Worm (Caenorhabditis elegans) whole organism, midembryonic: ENCODE measurements around the gene F56A11.5.

Experiments used
- T22C8.4 ChIP-seq: fragments of 200-800 bp; sonication (Bioruptor generic); IDR thresholded peaks from 2 replicates; pipeline ENCODE4 v1.3.6; 2022; ENCODE audit warnings: missing genetic modification characterization, missing compliant biosample characterization
- cog-1 ChIP-seq: sonication (generic microtip); optimal IDR thresholded peaks from 2 replicates; lab custom pipeline; 2016; ENCODE audit warnings: missing genetic modification characterization, missing compliant biosample characterization
- flt-1 ChIP-seq: fragments of 200-800 bp; sonication (Bioruptor generic); IDR thresholded peaks from 2 replicates; pipeline ENCODE4 v1.3.6; 2022; ENCODE audit warnings: missing genetic modification characterization, missing compliant biosample characterization
- klf-2 ChIP-seq: fragments of 200-800 bp; sonication (Bioruptor generic); conservative IDR thresholded peaks from 2 replicates; pipeline ENCODE4 v1.3.6; 2022; ENCODE audit warnings: missing genetic modification reagents, missing genetic modification characterization, missing compliant biosample characterization
- med-1 ChIP-seq: sonication (generic microtip); optimal IDR thresholded peaks from 2 replicates; lab custom pipeline; 2017; ENCODE audit warnings: missing genetic modification characterization, mild to moderate bottlenecking, missing compliant biosample characterization, antibody characterized with exemption, missing genetic modification reagents; ENCODE audit not compliant: insufficient read depth
- ref-1 ChIP-seq: fragments of 200-800 bp; sonication (Bioruptor generic); conservative IDR thresholded peaks from 2 replicates; pipeline ENCODE4 v1.3.6; 2022; ENCODE audit warnings: missing genetic modification reagents, missing genetic modification characterization, missing compliant biosample characterization
- tab-1 ChIP-seq: fragments of 200-800 bp; sonication (Bioruptor generic); IDR thresholded peaks from 2 replicates; pipeline ENCODE4 v1.3.6; 2022; ENCODE audit warnings: missing genetic modification characterization, missing compliant biosample characterization
- ztf-23 ChIP-seq: fragments of 200-800 bp; sonication (Bioruptor generic); IDR thresholded peaks from 2 replicates; pipeline ENCODE4 v1.3.6; 2022; ENCODE audit warnings: missing genetic modification reagents, missing genetic modification characterization, missing compliant biosample characterization
- ztf-29 ChIP-seq: fragments of 200-800 bp; sonication (Bioruptor generic); IDR thresholded peaks from 2 replicates; pipeline ENCODE4 v1.3.6; 2022; ENCODE audit warnings: missing genetic modification reagents, missing genetic modification characterization, missing compliant biosample characterization

The F56A11.5 gene

ce11 chrIV:604817-605216, 34.2 kb upstream of the F56A11.5 start:
- TF ChIP-seq klf-2 (GFP tag; lab: Robert Waterston, UW) (no peak), cog-1 (tag; lab: Kevin White, UChicago) (no peak), tab-1 (GFP tag; lab: Robert Waterston, UW) (no peak), ztf-29 (no peak), ztf-23 (GFP tag; lab: Robert Waterston, UW) (no peak), ref-1 (GFP tag; lab: Robert Waterston, UW) (no peak), flt-1 (GFP tag; lab: Robert Waterston, UW) (no peak), T22C8.4 (GFP tag; lab: Robert Waterston, UW) (no peak), med-1 (no peak)

- no peak for TF ChIP-seq T22C8.4 (GFP tag; lab: Robert Waterston, UW)
These were observed 33.5 kb upstream of the F56A11.5 start, which contains the start of gene col-102 for ce11 chrIV:604144-604543. TSS of gene col-102 (plus strand) at chrIV:604444.

- TF ChIP-seq med-1 (no peak), T22C8.4 (GFP tag; lab: Robert Waterston, UW) (no peak), tab-1 (GFP tag; lab: Robert Waterston, UW) (no peak), cog-1 (tag; lab: Kevin White, UChicago) (no peak), ztf-23 (GFP tag; lab: Robert Waterston, UW) (no peak), flt-1 (GFP tag; lab: Robert Waterston, UW) (no peak), klf-2 (GFP tag; lab: Robert Waterston, UW) (no peak), ztf-29 (no peak), ref-1 (GFP tag; lab: Robert Waterston, UW) (no peak)
These were observed 32.9 kb upstream of the F56A11.5 start, which contains the start of gene prmt-4 for ce11 chrIV:603543-603942. TSS of gene prmt-4 (minus strand) at chrIV:603643.

- no peak for TF ChIP-seq ztf-23 (GFP tag; lab: Robert Waterston, UW)
- no peak for TF ChIP-seq klf-2 (GFP tag; lab: Robert Waterston, UW)
- TF ChIP-seq T22C8.4 (GFP tag; lab: Robert Waterston, UW), result no peak
- TF ChIP-seq cog-1 (tag; lab: Kevin White, UChicago), result no peak
- no peak for TF ChIP-seq med-1
- no peak for TF ChIP-seq flt-1 (GFP tag; lab: Robert Waterston, UW)
- TF ChIP-seq tab-1 (GFP tag; lab: Robert Waterston, UW), result no peak
- TF ChIP-seq ref-1 (GFP tag; lab: Robert Waterston, UW), result no peak
- no peak for TF ChIP-seq ztf-29
These were observed 30.9 kb upstream of the F56A11.5 start, which contains the start of gene srt-59 for ce11 chrIV:601595-601994. TSS of gene srt-59 (minus strand) at chrIV:601695.

- TF ChIP-seq flt-1 (GFP tag; lab: Robert Waterston, UW) (no peak), ref-1 (GFP tag; lab: Robert Waterston, UW) (no peak), ztf-23 (GFP tag; lab: Robert Waterston, UW) (no peak), T22C8.4 (GFP tag; lab: Robert Waterston, UW) (no peak), klf-2 (GFP tag; lab: Robert Waterston, UW) (no peak), cog-1 (tag; lab: Kevin White, UChicago) (no peak), ztf-29 (no peak), med-1 (no peak), tab-1 (GFP tag; lab: Robert Waterston, UW) (no peak)
These were observed 25.8 kb upstream of the F56A11.5 start, which contains the start of the genes C18H7.7 and C18H7.11 for ce11 chrIV:596292-596952. TSS of gene C18H7.7 (minus strand) at chrIV:596392. TSS of gene C18H7.11 (plus strand) at chrIV:596902.

- TF ChIP-seq T22C8.4 (GFP tag; lab: Robert Waterston, UW) (no peak), flt-1 (GFP tag; lab: Robert Waterston, UW) (no peak), klf-2 (GFP tag; lab: Robert Waterston, UW) (no peak), ztf-29 (no peak), ref-1 (GFP tag; lab: Robert Waterston, UW) (no peak), med-1 (no peak)
These were observed 24.2 kb upstream of the F56A11.5 start for ce11 chrIV:594840-595239.

- TF ChIP-seq cog-1 (tag; lab: Kevin White, UChicago) (no peak), ref-1 (GFP tag; lab: Robert Waterston, UW) (no peak), T22C8.4 (GFP tag; lab: Robert Waterston, UW) (no peak), tab-1 (GFP tag; lab: Robert Waterston, UW) (no peak), flt-1 (GFP tag; lab: Robert Waterston, UW) (no peak), ztf-23 (GFP tag; lab: Robert Waterston, UW) (no peak), med-1 (no peak), klf-2 (GFP tag; lab: Robert Waterston, UW) (no peak), ztf-29 (no peak)
These were observed 22.4 kb upstream of the F56A11.5 start, which contains the start of gene C18H7.4 for ce11 chrIV:593029-593428. TSS of gene C18H7.4 (plus strand) at chrIV:593329.

ce11 chrIV:592382-592781, 21.7 kb upstream of the F56A11.5 start, which contains the start of gene C18H7.6:
TSS of gene C18H7.6 (minus strand) at chrIV:592485.
- TF ChIP-seq ztf-23 (GFP tag; lab: Robert Waterston, UW) (no peak), flt-1 (GFP tag; lab: Robert Waterston, UW) (no peak), ref-1 (GFP tag; lab: Robert Waterston, UW) (no peak), med-1 (no peak)

ce11 chrIV:587729-588128, 17.1 kb upstream of the F56A11.5 start, which contains the start of gene C18H7.12:
TSS of gene C18H7.12 (minus strand) at chrIV:587829.
- TF ChIP-seq ztf-23 (GFP tag; lab: Robert Waterston, UW) (no peak), klf-2 (GFP tag; lab: Robert Waterston, UW) (no peak), T22C8.4 (GFP tag; lab: Robert Waterston, UW) (no peak), ref-1 (GFP tag; lab: Robert Waterston, UW) (no peak), ztf-29 (no peak), flt-1 (GFP tag; lab: Robert Waterston, UW) (no peak), tab-1 (GFP tag; lab: Robert Waterston, UW) (no peak), med-1 (no peak), cog-1 (tag; lab: Kevin White, UChicago) (no peak)
